Worm (Caenorhabditis elegans) whole organism, young adult: ENCODE results near the gene K01A6.7.

ENCODE experiments used
- B0261.1 ChIP-seq: sonication (generic microtip); optimal IDR thresholded peaks from 2 replicates; lab custom pipeline; 2016; ENCODE audit warnings: mild to moderate bottlenecking, missing genetic modification characterization, moderate library complexity, missing compliant biosample characterization
- F52B5.7 ChIP-seq: sonication (generic microtip); optimal IDR thresholded peaks from 2 replicates; lab custom pipeline; 2016; ENCODE audit warnings: mild to moderate bottlenecking, missing genetic modification characterization, missing compliant biosample characterization
- Y53G8AR.9 ChIP-seq: fragments of 200-800 bp; sonication (Bioruptor generic); conservative IDR thresholded peaks from 2 replicates; pipeline ENCODE4 v1.3.6; 2022; ENCODE audit warnings: missing genetic modification reagents, missing genetic modification characterization, missing compliant biosample characterization
- ceh-27 ChIP-seq: fragments of 200-800 bp; sonication (Bioruptor generic); optimal IDR thresholded peaks from 2 replicates; lab custom pipeline; 2018; ENCODE audit warnings: mild to moderate bottlenecking, missing genetic modification characterization, moderate library complexity, missing compliant biosample characterization
- ets-4 ChIP-seq: fragments of 200-800 bp; sonication (Bioruptor generic); optimal IDR thresholded peaks from 2 replicates; lab custom pipeline; 2018; ENCODE audit warnings: mild to moderate bottlenecking, missing genetic modification characterization, missing compliant biosample characterization
- nfya-1 ChIP-seq: sonication (generic microtip); optimal IDR thresholded peaks from 2 replicates; lab custom pipeline; 2017; ENCODE audit warnings: antibody characterized with exemption, missing compliant biosample characterization, missing genetic modification characterization, borderline replicate concordance; ENCODE audit not compliant: insufficient read depth
- pha-4 ChIP-seq: fragments of 150-350 bp; sonication (generic microtip); optimal IDR thresholded peaks from 2 replicates; lab custom pipeline; 2014; ENCODE audit warnings: missing biosample characterization, missing genetic modification reagents, missing genetic modification characterization
- rcor-1 ChIP-seq: fragments of 200-800 bp; sonication (Bioruptor generic); IDR thresholded peaks from 2 replicates; pipeline ENCODE4 v1.3.6; 2022; ENCODE audit warnings: missing genetic modification reagents, missing genetic modification characterization, missing compliant biosample characterization
- snpc-1.1 ChIP-seq: sonication (generic microtip); optimal IDR thresholded peaks from 2 replicates; lab custom pipeline; 2017; ENCODE audit warnings: missing genetic modification characterization, mild to moderate bottlenecking, missing compliant biosample characterization, antibody characterized with exemption, moderate library complexity, missing genotype, missing genetic modification reagents; ENCODE audit not compliant: insufficient read depth
- unc-130 ChIP-seq: sonication (generic microtip); optimal IDR thresholded peaks from 2 replicates; lab custom pipeline; 2016; ENCODE audit warnings: missing genetic modification reagents, missing genetic modification characterization, missing compliant biosample characterization
- unc-62 ChIP-seq: fragments of 150-350 bp; optimal IDR thresholded peaks from 2 replicates; lab custom pipeline; 2014; ENCODE audit warnings: missing biosample characterization, missing genetic modification reagents, missing genetic modification characterization
- ztf-28 ChIP-seq: fragments of 200-800 bp; sonication (Bioruptor generic); IDR thresholded peaks from 2 replicates; pipeline ENCODE4 v1.3.6; 2022; ENCODE audit warnings: missing genetic modification reagents, missing genetic modification characterization, missing compliant biosample characterization
- ztf-3 ChIP-seq: fragments of 200-800 bp; sonication (Bioruptor generic); optimal IDR thresholded peaks from 2 replicates; lab custom pipeline; 2018; ENCODE audit warnings: mild to moderate bottlenecking, missing genetic modification characterization, missing compliant biosample characterization

DNA sequence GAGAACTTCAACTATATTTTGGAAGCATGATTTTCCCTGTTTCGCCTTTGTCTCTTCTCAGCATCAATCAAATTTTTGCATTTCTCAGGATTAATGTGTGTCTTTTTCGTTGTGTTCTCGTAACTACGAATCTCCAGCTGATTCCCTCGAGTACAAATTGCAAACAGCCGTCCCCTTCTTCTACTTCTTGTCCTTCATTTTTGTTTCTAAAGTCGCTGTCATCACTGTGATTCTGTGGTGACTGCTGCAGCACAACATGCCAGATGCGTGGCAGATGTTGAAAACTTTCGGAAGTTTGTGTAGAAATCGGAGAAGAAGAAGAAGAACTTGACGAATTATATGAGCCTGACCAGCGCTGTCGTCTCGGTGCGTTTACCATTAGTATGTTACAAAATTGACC is 25.1 kb downstream of the K01A6.7 start:
- no peak for TF ChIP-seq snpc-1.1 (tag; lab: Kevin White, UChicago)
- no peak for TF ChIP-seq pha-4 (tag; lab: Kevin White, UChicago)
- no peak for TF ChIP-seq B0261.1 (tag; lab: Kevin White, UChicago)
- no peak for TF ChIP-seq ztf-28 (GFP tag; lab: Robert Waterston, UW)
- no peak for TF ChIP-seq rcor-1 (GFP tag; lab: Robert Waterston, UW)
- no peak for TF ChIP-seq ets-4 (GFP tag; lab: Kevin White, UChicago)
- TF ChIP-seq unc-130: no peak
- no peak for TF ChIP-seq F52B5.7
- TF ChIP-seq ceh-27 (GFP tag; lab: Kevin White, UChicago): no peak
- no peak for TF ChIP-seq nfya-1 (tag; lab: Kevin White, UChicago)
- no peak for TF ChIP-seq Y53G8AR.9
- TF ChIP-seq unc-62 (GFP tag; lab: Kevin White, UChicago): no peak
- TF ChIP-seq ztf-3 (GFP tag; lab: Kevin White, UChicago): no peak
